Worm (Caenorhabditis elegans): ENCODE measurements around the gene eif-3.K.

Gene eif-3.K

ce11 chrV:13000068-13000467 lies 46.3 kb downstream of the eif-3.K start:
- TF ChIP-seq ztf-23 (GFP tag; IDR thresholded peaks at IDR 0.05): no peak
- TF ChIP-seq med-1 (GFP tag; optimal IDR thresholded peaks at IDR 0.05; ENCODE audit: insufficient read depth): no peak
- TF ChIP-seq ref-1 (GFP tag; conservative IDR thresholded peaks at IDR 0.05): no peak
- no peak for TF ChIP-seq klf-2 (GFP tag; conservative IDR thresholded peaks at IDR 0.05)
- TF ChIP-seq tab-1 (GFP tag; IDR thresholded peaks at IDR 0.05): no peak
- TF ChIP-seq T22C8.4 (GFP tag; IDR thresholded peaks at IDR 0.05): no peak
- no peak for TF ChIP-seq ztf-29 (GFP tag; IDR thresholded peaks at IDR 0.05)
- TF ChIP-seq flt-1 (GFP tag; IDR thresholded peaks at IDR 0.05): no peak
- TF ChIP-seq cog-1 (tag; optimal IDR thresholded peaks at IDR 0.05): no peak

ce11 chrV:13002070-13002469 lies 48.3 kb downstream of the eif-3.K start, which contains the start of gene inft-2:
inft-2 (plus strand) TSS chrV:13002317.
- no peak for TF ChIP-seq flt-1 (GFP tag; IDR thresholded peaks at IDR 0.05)
- TF ChIP-seq ref-1 (GFP tag; conservative IDR thresholded peaks at IDR 0.05): no peak
- no peak for TF ChIP-seq med-1 (GFP tag; optimal IDR thresholded peaks at IDR 0.05; ENCODE audit: insufficient read depth)
- no peak for TF ChIP-seq cog-1 (tag; optimal IDR thresholded peaks at IDR 0.05)
- TF ChIP-seq ztf-23 (GFP tag; IDR thresholded peaks at IDR 0.05): no peak
- TF ChIP-seq ztf-29 (GFP tag; IDR thresholded peaks at IDR 0.05): no peak
- TF ChIP-seq klf-2 (GFP tag; conservative IDR thresholded peaks at IDR 0.05): no peak

ce11 chrV:13003378-13003777 lies 49.6 kb downstream of the eif-3.K start:
- peak; percentile 52 for TF ChIP-seq cog-1 (tag; optimal IDR thresholded peaks at IDR 0.05)
- TF ChIP-seq T22C8.4 (GFP tag; IDR thresholded peaks at IDR 0.05): peak; percentile 80
- TF ChIP-seq tab-1 (GFP tag; IDR thresholded peaks at IDR 0.05): peak; percentile 93
- peak; percentile 94 for TF ChIP-seq flt-1 (GFP tag; IDR thresholded peaks at IDR 0.05)
- TF ChIP-seq med-1 (GFP tag; optimal IDR thresholded peaks at IDR 0.05; ENCODE audit: insufficient read depth): peak; percentile 30
- peak; percentile 79 for TF ChIP-seq ztf-29 (GFP tag; IDR thresholded peaks at IDR 0.05)
- peak; percentile 94 for TF ChIP-seq ztf-23 (GFP tag; IDR thresholded peaks at IDR 0.05)
- peak; percentile 79; the same call in 1 of the 2 replicates for TF ChIP-seq ref-1 (GFP tag; conservative IDR thresholded peaks at IDR 0.05)
- peak; percentile 87 for TF ChIP-seq klf-2 (GFP tag; conservative IDR thresholded peaks at IDR 0.05)

- TF ChIP-seq ztf-29 (GFP tag; IDR thresholded peaks at IDR 0.05): no peak
- 0 out of 2 replicates have a peak, but pooled peaks have one; percentile 25 for TF ChIP-seq tab-1 (GFP tag; IDR thresholded peaks at IDR 0.05)
Observed at ce11 chrV:13004374-13004773, 50.6 kb downstream of the eif-3.K start.

Data from whole organism, midembryonic.